Fruit fly (Drosophila melanogaster): ENCODE results near the gene eff.
A peak's percentile ranks its signal among the peaks of the same experiment; 100 is the strongest.

eff gene

dm6 chr3R:14761060-14761459 lies 19.9 kb upstream of the eff start:
- TF ChIP-seq Oli (tag; optimal IDR thresholded peaks at IDR 0.05) (peak; percentile 9), pzg (GFP tag; optimal IDR thresholded peaks at IDR 0.05) (no peak), gem (tag; optimal IDR thresholded peaks at IDR 0.05) (peak; percentile 4), sens (GFP tag) (peak; percentile 26), Drgx (GFP tag; IDR thresholded peaks at IDR 0.05) (peak; percentile 37), Sox102F (GFP tag; optimal IDR thresholded peaks at IDR 0.05) (peak; percentile 28), CG1603 (tag; optimal IDR thresholded peaks at IDR 0.05) (peak; percentile 10), CG11723 (GFP tag; optimal IDR thresholded peaks at IDR 0.05) (no peak), Hr51 (GFP tag; optimal IDR thresholded peaks at IDR 0.05) (peak in 1 of 2 experiments; percentile 18), cas (GFP tag; IDR thresholded peaks at IDR 0.05) (no peak), CG11504 (tag; optimal IDR thresholded peaks at IDR 0.05) (peak; percentile 3), CG12769 (tag; optimal IDR thresholded peaks at IDR 0.05) (no peak)

dm6 chr3R:14758331-14758730 lies 17.2 kb upstream of the eff start:
- TF ChIP-seq btn (GFP tag; optimal IDR thresholded peaks at IDR 0.05), result no peak
- peak; percentile 64; the same call in 1 of the 2 replicates for TF ChIP-seq Drgx (GFP tag; IDR thresholded peaks at IDR 0.05)
- TF ChIP-seq CG6689 (GFP tag; IDR thresholded peaks at IDR 0.05), result 0 out of 2 replicates have a peak, but pooled peaks have one; percentile 11

- peak; percentile 14; the same call in 1 of the 2 replicates for TF ChIP-seq crol (GFP tag; IDR thresholded peaks at IDR 0.05)
- no peak for TF ChIP-seq nom (GFP tag; optimal IDR thresholded peaks at IDR 0.05)
- TF ChIP-seq Fer1 (GFP tag; optimal IDR thresholded peaks at IDR 0.05), result no peak
- TF ChIP-seq twi (tag; optimal IDR thresholded peaks at IDR 0.05), result peak; percentile 45
These were observed 14.9 kb upstream of the eff start for dm6 chr3R:14756040-14756439.

dm6 chr3R:14754806-14755488 lies 13.8 kb upstream of the eff start:
- peak; percentile 58 for TF ChIP-seq cwo (GFP tag; optimal IDR thresholded peaks at IDR 0.05)
- no peak for TF ChIP-seq repo (GFP tag; optimal IDR thresholded peaks at IDR 0.05)
- peak; percentile 7 for TF ChIP-seq ems (GFP tag; optimal IDR thresholded peaks at IDR 0.05)
- 0 out of 3 replicates have a peak, but pooled peaks have one; percentile 52 for TF ChIP-seq zfh1 (GFP tag; IDR thresholded peaks at IDR 0.05)
- peak; percentile 50; the same call in 1 of the 2 replicates for TF ChIP-seq sob (GFP tag; IDR thresholded peaks at IDR 0.05)
- TF ChIP-seq CG17359 (tag; optimal IDR thresholded peaks at IDR 0.05), result peak; percentile 54
- no peak for TF ChIP-seq CG3995 (GFP tag; optimal IDR thresholded peaks at IDR 0.05)
- TF ChIP-seq D19A (tag; optimal IDR thresholded peaks at IDR 0.05), result peak; percentile 20
- TF ChIP-seq CG6683 (GFP tag; optimal IDR thresholded peaks at IDR 0.05), result peak; percentile 10
- peak; percentile 41 for TF ChIP-seq nmo (GFP tag; optimal IDR thresholded peaks at IDR 0.05)
- peak; percentile 50 for TF ChIP-seq tap (tag; optimal IDR thresholded peaks at IDR 0.05)
- TF ChIP-seq CG2678 (tag; optimal IDR thresholded peaks at IDR 0.05), result peak; percentile 68
- peak; percentile 13 for TF ChIP-seq CoRest (tag; optimal IDR thresholded peaks at IDR 0.05)
- no peak for TF ChIP-seq emc (GFP tag; optimal IDR thresholded peaks at IDR 0.05)
- TF ChIP-seq az2 (GFP tag; optimal IDR thresholded peaks at IDR 0.05), result peak; percentile 34
- TF ChIP-seq CG11695 (GFP tag; IDR thresholded peaks at IDR 0.05), result 0 out of 3 replicates have a peak, but pooled peaks have one; percentile 51
- no peak for TF ChIP-seq Sry-δ (GFP tag; optimal IDR thresholded peaks at IDR 0.05)
- TF ChIP-seq gcm2 (GFP tag; optimal IDR thresholded peaks at IDR 0.05), result peak; percentile 1
- TF ChIP-seq Camta (GFP tag; optimal IDR thresholded peaks at IDR 0.05), result no peak
- TF ChIP-seq unpg (GFP tag; optimal IDR thresholded peaks at IDR 0.05), result peak; percentile 50
- TF ChIP-seq tio (GFP tag; optimal IDR thresholded peaks at IDR 0.05), result peak; percentile 10
- TF ChIP-seq CG1024 (GFP tag; IDR thresholded peaks at IDR 0.05), result 0 out of 2 replicates have a peak, but pooled peaks have one; percentile 29
- TF ChIP-seq CG9817 (tag; optimal IDR thresholded peaks at IDR 0.05), result peak; percentile 0
- TF ChIP-seq CG7556 (GFP tag; optimal IDR thresholded peaks at IDR 0.05), result peak; percentile 29
- peak; percentile 54 for TF ChIP-seq Ada2b (GFP tag; IDR thresholded peaks at IDR 0.05)
- TF ChIP-seq CG8388 (GFP tag; optimal IDR thresholded peaks at IDR 0.05), result peak; percentile 3

All from whole organism, embryonic.